Fruit fly (Drosophila melanogaster): ENCODE measurements around the gene kni.

kni gene

DNA sequence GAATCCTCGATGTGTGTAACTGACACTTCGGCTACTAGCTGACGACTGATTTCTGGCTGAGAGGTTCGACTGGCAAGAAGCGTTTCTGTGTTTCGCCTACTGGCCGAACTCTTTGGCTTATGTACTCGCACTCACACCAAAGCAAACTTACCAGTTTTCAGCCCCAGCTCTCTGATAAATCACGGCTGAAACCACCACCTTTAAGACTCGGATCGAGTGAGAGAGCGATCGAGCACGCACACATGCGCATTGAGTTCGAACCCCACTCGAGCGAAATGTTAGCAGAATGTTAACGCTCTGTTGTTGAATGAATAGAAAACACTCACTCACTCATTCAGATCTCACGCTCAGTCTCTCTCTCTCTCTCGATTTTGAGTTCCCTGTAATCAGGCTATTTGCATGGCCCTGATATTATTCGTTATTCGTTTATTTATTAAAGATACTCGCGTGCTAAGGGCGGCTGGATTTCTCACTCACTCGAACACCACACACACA is at the start of gene kni:
Gene kni (minus strand): TSS at position 51 of the 495 bp plus-strand sequence.
- TF ChIP-seq CG17801 (GFP tag; optimal IDR thresholded peaks at IDR 0.05; ENCODE audit: partially characterized antibody): no peak

- TF ChIP-seq CG17801 (GFP tag; optimal IDR thresholded peaks at IDR 0.05; ENCODE audit: partially characterized antibody): no peak
These were observed 44.2 kb upstream of the kni start, which contains the start of gene Gr77a for dm6 chr3L:20739414-20739813. Gene Gr77a, minus strand, starts transcription at chr3L:20739430.

- no peak for TF ChIP-seq CG17801 (GFP tag; optimal IDR thresholded peaks at IDR 0.05; ENCODE audit: partially characterized antibody)
These were observed 42.2 kb upstream of the kni start for dm6 chr3L:20737346-20737745.

DNA sequence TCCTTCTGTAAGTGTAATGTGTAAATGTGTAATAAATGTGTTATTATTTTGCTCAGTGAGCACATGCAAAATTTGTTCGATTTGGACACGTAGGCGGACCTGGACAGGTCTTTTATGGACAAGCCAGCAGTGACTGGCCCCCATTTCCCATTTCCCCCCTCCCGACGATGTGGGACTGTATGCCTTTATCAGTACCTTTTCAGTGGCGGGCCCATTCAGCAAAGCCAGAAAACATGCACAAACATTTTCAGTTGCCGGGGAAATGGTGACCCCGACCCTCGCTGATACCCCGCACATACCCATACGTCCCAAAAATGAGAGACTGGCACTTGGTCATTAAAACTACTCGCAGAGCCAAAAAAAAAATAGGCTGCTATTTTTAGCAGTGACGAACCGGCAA is 41.1 kb upstream of the kni start:
- no peak for TF ChIP-seq CG17801 (GFP tag; optimal IDR thresholded peaks at IDR 0.05; ENCODE audit: partially characterized antibody)

- TF ChIP-seq CG17801 (GFP tag; optimal IDR thresholded peaks at IDR 0.05; ENCODE audit: partially characterized antibody): no peak
These were observed 39.1 kb upstream of the kni start for dm6 chr3L:20734258-20734624.

DNA sequence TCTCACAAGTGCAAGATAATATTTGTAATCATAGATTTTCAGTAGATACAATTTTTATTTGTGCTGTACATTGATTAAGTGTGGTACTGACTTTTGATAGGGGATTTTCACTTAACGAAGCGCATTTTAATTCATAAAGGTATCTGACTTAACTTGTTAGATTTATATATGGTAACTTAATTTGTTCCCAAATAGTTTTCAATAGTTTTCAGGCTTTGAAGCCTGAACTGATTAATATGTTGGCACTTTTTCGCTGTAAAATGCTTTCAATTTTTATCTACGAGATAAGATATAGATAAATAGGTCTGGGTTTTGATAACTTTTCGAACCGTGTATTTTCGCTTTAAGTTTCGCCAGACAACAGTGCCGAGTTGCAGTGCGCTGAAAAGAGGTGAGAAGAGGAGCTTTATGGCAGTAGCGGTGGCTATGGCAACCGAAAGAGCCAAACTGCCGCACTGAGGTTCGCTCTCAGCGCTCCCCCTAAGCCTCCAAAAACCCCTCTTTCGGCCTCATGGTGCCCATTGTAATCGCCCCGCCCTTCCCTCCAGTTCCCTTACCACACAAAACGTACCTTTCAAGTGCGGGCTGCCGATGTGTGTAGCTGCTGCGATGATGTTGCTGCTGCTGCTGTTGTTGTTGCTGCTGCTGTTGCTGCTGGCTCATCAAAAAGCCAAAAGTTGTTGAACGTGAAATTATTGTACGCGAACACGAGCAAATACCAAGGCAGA is 38.5 kb upstream of the kni start:
- TF ChIP-seq CG17801 (GFP tag; optimal IDR thresholded peaks at IDR 0.05; ENCODE audit: partially characterized antibody): no peak

DNA sequence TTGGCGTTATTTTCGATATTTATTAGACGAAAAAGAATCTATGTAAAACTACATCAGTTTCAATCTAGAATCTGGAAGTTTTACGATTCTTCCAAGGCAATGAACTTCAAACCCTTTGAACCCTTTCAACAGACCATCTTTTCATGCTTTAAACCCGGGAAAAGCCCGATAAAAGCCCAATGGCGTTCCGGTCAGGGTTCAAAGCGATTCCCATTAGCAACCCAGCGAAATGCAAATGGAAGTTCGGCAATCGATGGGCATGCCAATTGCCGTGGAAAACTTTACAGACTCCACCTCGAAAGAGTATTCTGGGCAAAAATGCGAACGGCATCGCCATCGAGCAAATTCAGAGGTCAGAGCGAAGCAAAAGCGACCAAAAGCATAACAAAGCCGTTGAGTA is 37.3 kb upstream of the kni start:
- TF ChIP-seq CG17801 (GFP tag; optimal IDR thresholded peaks at IDR 0.05; ENCODE audit: partially characterized antibody): no peak

DNA sequence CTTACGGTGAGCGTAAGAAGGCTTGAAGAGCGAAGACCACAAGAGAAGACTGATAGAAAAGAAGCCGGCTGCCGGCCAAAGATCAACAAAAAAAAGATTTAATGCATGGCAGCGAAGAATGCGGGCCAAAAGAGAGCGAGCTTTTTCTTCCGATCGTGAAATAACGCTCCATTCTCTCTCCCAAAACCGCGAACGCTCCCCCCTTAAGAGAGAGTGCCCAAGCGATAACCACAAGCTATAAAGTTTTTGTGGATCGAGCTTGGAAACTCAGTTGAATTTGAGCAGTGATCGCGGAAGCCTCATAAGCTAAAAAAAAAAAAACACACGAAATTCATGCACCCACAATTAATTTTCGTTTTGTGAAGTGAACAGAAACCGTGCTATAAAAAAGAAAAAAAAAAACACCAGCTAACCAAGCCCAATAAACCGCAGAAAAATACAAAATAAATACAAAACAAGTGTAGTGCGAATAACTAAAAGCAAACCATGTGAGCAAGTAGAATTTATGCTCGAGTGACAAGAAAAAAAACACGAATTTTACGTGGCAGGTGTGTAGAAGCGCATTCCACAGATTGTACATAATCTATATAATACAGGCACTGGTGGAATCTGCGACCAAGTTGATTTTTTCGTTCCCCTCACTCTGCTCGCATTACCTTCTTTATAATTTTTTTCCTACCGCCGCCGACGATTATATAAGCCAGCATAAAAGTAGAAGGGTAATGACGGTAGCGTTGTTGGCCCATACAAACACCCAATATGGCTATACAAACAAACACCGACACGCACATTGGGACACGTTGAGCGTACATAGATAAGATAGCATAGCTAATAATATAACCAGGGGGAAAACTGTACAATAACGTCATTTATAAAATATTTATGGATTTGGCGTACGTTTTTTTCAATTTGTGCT is 35.4 kb upstream of the kni start, which contains the start of gene CG13252:
Gene CG13252 (plus strand): TSS at position 269 of the 916 bp plus-strand sequence.
- TF ChIP-seq CG17801 (GFP tag; optimal IDR thresholded peaks at IDR 0.05; ENCODE audit: partially characterized antibody): peak; percentile 78

DNA sequence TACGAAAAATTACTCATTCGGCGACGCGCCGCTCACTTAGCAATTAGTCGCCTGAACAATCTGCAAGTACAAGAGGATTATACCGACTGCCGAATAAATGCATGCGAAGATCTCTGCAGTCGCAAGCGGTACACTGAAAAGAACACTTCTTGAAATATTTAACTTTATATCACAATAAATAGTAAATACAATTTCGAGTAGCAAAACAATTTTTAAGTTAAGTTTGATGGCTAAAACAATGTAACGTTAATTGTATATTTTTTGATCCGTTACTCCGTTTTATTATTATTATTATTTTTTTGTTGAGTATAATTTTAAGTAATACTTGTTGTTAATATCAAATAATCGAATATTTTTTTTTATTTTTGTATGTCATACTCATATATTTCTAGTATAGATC is 34.2 kb upstream of the kni start:
- peak; percentile 27 for TF ChIP-seq CG17801 (GFP tag; optimal IDR thresholded peaks at IDR 0.05; ENCODE audit: partially characterized antibody)

- no peak for TF ChIP-seq CG17801 (GFP tag; optimal IDR thresholded peaks at IDR 0.05; ENCODE audit: partially characterized antibody)
These were observed 23.9 kb upstream of the kni start, which contains the start of gene cmpy for dm6 chr3L:20719100-20719499. Gene cmpy, minus strand, starts transcription at chr3L:20719200.

DNA sequence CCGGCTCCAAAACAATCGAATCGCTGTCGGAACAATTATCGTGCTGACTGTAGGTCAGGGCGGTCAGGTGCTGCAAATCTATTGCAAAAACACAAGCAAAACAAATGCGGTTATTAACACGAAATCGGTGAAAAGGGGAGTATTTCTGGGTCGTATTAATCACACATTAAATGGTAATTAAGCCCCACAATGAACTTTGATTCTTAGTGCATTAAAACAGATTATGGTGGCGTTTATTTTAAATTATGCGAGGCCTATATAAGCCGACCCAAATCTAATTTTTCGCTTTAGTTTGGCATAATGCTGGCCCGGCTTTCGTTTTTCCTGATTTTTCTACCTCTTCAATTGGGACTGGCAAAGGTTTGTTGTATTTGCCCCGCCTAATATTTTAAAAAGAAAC is 18.6 kb upstream of the kni start, which contains the start of gene CG34260:
Gene CG34260 (plus strand): TSS at position 301 of the 400 bp plus-strand sequence.
- TF ChIP-seq CG17801 (GFP tag; optimal IDR thresholded peaks at IDR 0.05; ENCODE audit: partially characterized antibody): no peak

DNA sequence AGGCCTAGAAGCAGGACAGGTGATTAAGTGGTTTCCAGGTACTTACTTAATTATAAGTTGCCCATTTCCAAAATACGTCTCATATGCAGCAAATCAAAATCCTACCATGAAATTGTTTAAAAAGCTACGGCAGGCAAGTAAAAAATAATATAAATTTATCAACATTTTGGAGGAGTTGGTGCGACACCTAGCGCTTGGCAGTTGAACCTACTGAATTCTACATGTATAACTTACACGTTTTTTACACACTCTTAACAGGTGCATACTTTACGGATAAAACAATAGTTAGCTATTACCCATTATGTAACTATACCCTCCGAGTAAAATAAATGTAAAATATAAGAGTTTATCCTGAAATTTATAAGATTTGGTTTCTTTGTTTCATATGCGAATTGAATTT is 16.2 kb upstream of the kni start:
- TF ChIP-seq CG17801 (GFP tag; optimal IDR thresholded peaks at IDR 0.05; ENCODE audit: partially characterized antibody): no peak

dm6 chr3L:20710475-20711177 is 15.4 kb upstream of the kni start:
- no peak for TF ChIP-seq CG17801 (GFP tag; optimal IDR thresholded peaks at IDR 0.05; ENCODE audit: partially characterized antibody)

DNA sequence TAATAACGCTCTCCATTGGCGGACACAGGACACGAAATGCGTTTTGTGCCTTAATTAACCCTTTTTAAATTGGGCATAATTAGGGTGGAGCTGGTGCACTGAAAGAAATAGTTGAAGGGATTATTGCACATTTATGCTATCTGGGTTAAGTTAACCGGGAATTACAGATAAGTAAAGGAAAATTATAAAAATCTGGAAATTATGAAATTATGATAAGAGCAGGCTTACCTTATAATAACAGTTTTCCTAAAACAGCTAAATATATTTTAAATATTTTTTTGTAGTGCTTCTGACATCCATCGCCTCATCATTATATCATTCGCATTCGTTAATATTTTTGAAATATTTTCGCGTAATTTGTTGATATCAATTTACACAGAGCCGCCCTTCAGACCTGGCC is 12.0 kb upstream of the kni start:
- TF ChIP-seq CG17801 (GFP tag; optimal IDR thresholded peaks at IDR 0.05; ENCODE audit: partially characterized antibody): no peak

dm6 chr3L:20700660-20701059 is 5.5 kb upstream of the kni start:
- no peak for TF ChIP-seq CG17801 (GFP tag; optimal IDR thresholded peaks at IDR 0.05; ENCODE audit: partially characterized antibody)
